Fruit fly (Drosophila melanogaster) whole organism, embryonic: ENCODE data around the gene Dic61B.

ENCODE experiments used
- CG10366 ChIP-seq: fragments of 200-800 bp; sonication (Bioruptor generic); IDR thresholded peaks from 2 replicates; pipeline ENCODE4 v1.3.6; 2022; ENCODE audit warnings: missing biosample characterization, missing genetic modification characterization
- CG12155 ChIP-seq: fragments of 200-800 bp; sonication (Bioruptor generic); optimal IDR thresholded peaks from 3 replicates; lab custom pipeline; 2016; ENCODE audit warnings: missing biosample characterization, missing genetic modification characterization
- CG1233 ChIP-seq: fragments of 200-800 bp; sonication (Bioruptor generic); optimal IDR thresholded peaks from 4 replicates; lab custom pipeline; 2018; ENCODE audit warnings: missing biosample characterization, mild to moderate bottlenecking, missing genetic modification characterization
- CG13287 ChIP-seq: fragments of 200-800 bp; sonication (Bioruptor generic); IDR thresholded peaks from 2 replicates; pipeline ENCODE4 v1.3.6; 2022; ENCODE audit warnings: missing biosample characterization, missing genetic modification characterization; ENCODE audit not compliant: partially characterized antibody
- CG14050 ChIP-seq: fragments of 200-800 bp; sonication (Bioruptor generic); IDR thresholded peaks from 3 replicates; pipeline ENCODE4 v1.3.6; 2022; ENCODE audit warnings: missing biosample characterization, missing genetic modification characterization
- CG16815 ChIP-seq: fragments of 200-800 bp; sonication (Bioruptor generic); optimal IDR thresholded peaks from 3 replicates; lab custom pipeline; 2017; ENCODE audit warnings: missing biosample characterization, mild to moderate bottlenecking, missing genetic modification characterization
- CG2712 ChIP-seq: fragments of 200-800 bp; optimal IDR thresholded peaks from 3 replicates; lab custom pipeline; 2019; ENCODE audit warnings: missing biosample characterization, mild to moderate bottlenecking, missing genetic modification characterization, moderate library complexity
- CG31441 ChIP-seq: fragments of 200-800 bp; sonication (Bioruptor generic); IDR thresholded peaks from 2 replicates; pipeline ENCODE4 v1.3.6; 2022; ENCODE audit warnings: missing biosample characterization, missing genetic modification characterization
- CG3407 ChIP-seq: fragments of 200-800 bp; sonication (Bioruptor generic); optimal IDR thresholded peaks from 2 replicates; lab custom pipeline; 2018; ENCODE audit warnings: missing biosample characterization, mild to moderate bottlenecking, missing genetic modification characterization
- CG4282 ChIP-seq: fragments of 200-800 bp; sonication (Bioruptor generic); optimal IDR thresholded peaks from 2 replicates; lab custom pipeline; 2016; ENCODE audit warnings: missing biosample characterization, missing genetic modification characterization
- CG43689 ChIP-seq: fragments of 200-800 bp; sonication (Bioruptor generic); IDR thresholded peaks from 2 replicates; pipeline ENCODE4 v1.3.6; 2022; ENCODE audit warnings: missing biosample characterization, missing genetic modification characterization
- CG4617 ChIP-seq: fragments of 200-800 bp; sonication (Bioruptor generic); optimal IDR thresholded peaks from 3 replicates; lab custom pipeline; 2016; ENCODE audit warnings: missing biosample characterization, missing genetic modification characterization, borderline replicate concordance
- CG6254 ChIP-seq: fragments of 200-800 bp; sonication (Bioruptor generic); optimal IDR thresholded peaks from 3 replicates; lab custom pipeline; 2017; ENCODE audit warnings: mild to moderate bottlenecking, missing biosample characterization, missing genetic modification reagents, missing genetic modification characterization
- CG7357 ChIP-seq: fragments of 200-800 bp; sonication (Bioruptor generic); IDR thresholded peaks from 3 replicates; pipeline ENCODE4 v1.3.6; 2022; ENCODE audit warnings: missing biosample characterization, missing genetic modification characterization
- CG7372 ChIP-seq: fragments of 200-800 bp; sonication (Bioruptor generic); IDR thresholded peaks from 2 replicates; pipeline ENCODE4 v1.3.6; 2022; ENCODE audit warnings: missing biosample characterization, missing genetic modification characterization
- CG7556 ChIP-seq: fragments of 200-800 bp; sonication (Bioruptor generic); optimal IDR thresholded peaks from 2 replicates; lab custom pipeline; 2017; ENCODE audit warnings: missing biosample characterization, mild to moderate bottlenecking, missing genetic modification characterization
- CG8944 ChIP-seq: fragments of 200-800 bp; sonication (Bioruptor generic); optimal IDR thresholded peaks from 3 replicates; lab custom pipeline; 2016; ENCODE audit warnings: missing biosample characterization, missing genetic modification characterization
- D19B ChIP-seq: fragments of 200-800 bp; sonication (Bioruptor generic); optimal IDR thresholded peaks from 2 replicates; lab custom pipeline; 2017; ENCODE audit warnings: missing biosample characterization, mild to moderate bottlenecking, missing genetic modification characterization
- Dad ChIP-seq: fragments of 200-800 bp; sonication (Bioruptor generic); optimal IDR thresholded peaks from 3 replicates; lab custom pipeline; 2016; ENCODE audit warnings: missing biosample characterization, missing genetic modification characterization
- Deaf1 ChIP-seq: fragments of 200-800 bp; optimal IDR thresholded peaks from 3 replicates; lab custom pipeline; 2019; ENCODE audit warnings: missing biosample characterization, mild to moderate bottlenecking, missing genetic modification characterization, moderate library complexity
- Ets97D ChIP-seq: fragments of 200-800 bp; sonication (Bioruptor generic); optimal IDR thresholded peaks from 3 replicates; lab custom pipeline; 2016; ENCODE audit warnings: missing biosample characterization, missing genetic modification characterization
- Fer1 ChIP-seq: fragments of 200-800 bp; sonication (Bioruptor generic); optimal IDR thresholded peaks from 2 replicates; lab custom pipeline; 2017; ENCODE audit warnings: missing biosample characterization, mild to moderate bottlenecking, missing genetic modification characterization
- Gsc ChIP-seq: fragments of 200-800 bp; sonication (Bioruptor generic); IDR thresholded peaks from 2 replicates; pipeline ENCODE4 v1.3.6; 2022; ENCODE audit warnings: missing biosample characterization, missing genetic modification characterization
- H15 ChIP-seq: fragments of 200-800 bp; sonication (Bioruptor generic); IDR thresholded peaks from 3 replicates; pipeline ENCODE4 v1.3.6; 2022; ENCODE audit warnings: missing biosample characterization, missing genetic modification characterization
- Meics ChIP-seq: fragments of 200-800 bp; sonication (Bioruptor generic); optimal IDR thresholded peaks from 2 replicates; lab custom pipeline; 2017; ENCODE audit warnings: missing biosample characterization, mild to moderate bottlenecking, missing genetic modification characterization
- NK7.1 ChIP-seq: fragments of 200-800 bp; sonication (Bioruptor generic); optimal IDR thresholded peaks from 3 replicates; lab custom pipeline; 2016; ENCODE audit warnings: missing biosample characterization, missing genetic modification characterization
- Oaz ChIP-seq: fragments of 200-800 bp; sonication (Bioruptor generic); IDR thresholded peaks from 2 replicates; pipeline ENCODE4 v1.3.6; 2022; ENCODE audit warnings: missing biosample characterization, missing genetic modification characterization
- Sin3A ChIP-seq: fragments of >200 bp; optimal IDR thresholded peaks from 2 replicates; lab custom pipeline; 2018
- Tbp ChIP-seq: fragments of >200 bp; optimal IDR thresholded peaks from 2 replicates; lab custom pipeline; 2018; ENCODE audit warnings: missing biosample characterization, missing genetic modification characterization
- ap ChIP-seq: fragments of 200-800 bp; sonication (Bioruptor generic); IDR thresholded peaks from 2 replicates; pipeline ENCODE4 v1.3.6; 2022; ENCODE audit warnings: missing biosample characterization, missing genetic modification characterization
- ase ChIP-seq: fragments of 200-800 bp; sonication (Bioruptor generic); IDR thresholded peaks from 3 replicates; pipeline ENCODE4 v1.3.6; 2022; ENCODE audit warnings: missing biosample characterization, missing genetic modification characterization
- bigmax ChIP-seq: fragments of 200-800 bp; sonication (Bioruptor generic); optimal IDR thresholded peaks from 2 replicates; lab custom pipeline; 2018; ENCODE audit warnings: missing biosample characterization, mild to moderate bottlenecking, missing genetic modification characterization
- cato ChIP-seq: fragments of 200-800 bp; sonication (Bioruptor generic); optimal IDR thresholded peaks from 2 replicates; lab custom pipeline; 2016; ENCODE audit warnings: missing biosample characterization, missing genetic modification characterization, borderline replicate concordance
- crp ChIP-seq, 2 experiments: fragments of 200-800 bp; sonication (Bioruptor generic); optimal IDR thresholded peaks; 2 replicates in 1 of 2; 3 replicates in 1 of 2; lab custom pipeline; 2017; ENCODE audit warnings: missing biosample characterization in 2 of 2, missing genetic modification characterization in 2 of 2, mild to moderate bottlenecking in 1 of 2, moderate library complexity in 1 of 2
- disco-r ChIP-seq: fragments of 200-800 bp; sonication (Bioruptor generic); optimal IDR thresholded peaks from 2 replicates; lab custom pipeline; 2016; ENCODE audit warnings: missing biosample characterization, missing genetic modification characterization
- esg ChIP-seq: fragments of 200-800 bp; sonication (Bioruptor generic); conservative IDR thresholded peaks from 2 replicates; pipeline ENCODE4 v1.3.6; 2022; ENCODE audit warnings: missing biosample characterization, missing genetic modification characterization
- fd102C ChIP-seq: fragments of 200-800 bp; sonication (Bioruptor generic); optimal IDR thresholded peaks from 2 replicates; lab custom pipeline; 2018; ENCODE audit warnings: missing biosample characterization, mild to moderate bottlenecking, missing genetic modification characterization, moderate library complexity
- gcm ChIP-seq: fragments of 200-800 bp; sonication (Bioruptor generic); optimal IDR thresholded peaks from 2 replicates; lab custom pipeline; 2019; ENCODE audit warnings: missing biosample characterization, mild to moderate bottlenecking, missing genetic modification characterization, moderate library complexity
- hkb ChIP-seq, 2 experiments: fragments of 200-800 bp in 1 of 2; fragments of >200 bp in 1 of 2; sonication (Bioruptor generic) in 1 of 2; IDR thresholded peaks in 1 of 2; optimal IDR thresholded peaks in 1 of 2; 2 replicates each; pipeline versions ENCODE4 v1.3.6 to Lab custom; 2017 to 2022; ENCODE audit warnings: missing biosample characterization in 1 of 2, missing genetic modification characterization in 1 of 2
- inv ChIP-seq: fragments of 200-800 bp; sonication (Bioruptor generic); IDR thresholded peaks from 2 replicates; pipeline ENCODE4 v1.3.6; 2022; ENCODE audit warnings: missing biosample characterization, missing genetic modification characterization; ENCODE audit not compliant: partially characterized antibody
- ken ChIP-seq: fragments of 200-800 bp; sonication (Bioruptor generic); IDR thresholded peaks from 3 replicates; pipeline ENCODE4 v1.3.6; 2022; ENCODE audit warnings: missing biosample characterization, missing genetic modification characterization
- otp ChIP-seq: fragments of 200-800 bp; sonication (Bioruptor generic); IDR thresholded peaks from 3 replicates; pipeline ENCODE4, ENCODE4 v1.3.6; 2022; ENCODE audit warnings: missing biosample characterization, missing genetic modification characterization
- phol ChIP-seq: fragments of 200-800 bp; sonication (Bioruptor generic); optimal IDR thresholded peaks from 3 replicates; lab custom pipeline; 2018; ENCODE audit warnings: missing biosample characterization, mild to moderate bottlenecking, missing genetic modification characterization, moderate library complexity
- pzg ChIP-seq: fragments of 200-800 bp; sonication (Bioruptor generic); optimal IDR thresholded peaks from 3 replicates; lab custom pipeline; 2018; ENCODE audit warnings: missing biosample characterization, mild to moderate bottlenecking, missing genetic modification characterization, moderate library complexity
- sima ChIP-seq: fragments of 200-800 bp; sonication (Bioruptor generic); optimal IDR thresholded peaks from 2 replicates; lab custom pipeline; 2016; ENCODE audit warnings: missing biosample characterization, missing genetic modification characterization
- slbo ChIP-seq: fragments of 200-800 bp; sonication (Bioruptor generic); IDR thresholded peaks from 2 replicates; pipeline ENCODE4 v1.3.6; 2022; ENCODE audit warnings: missing biosample characterization, missing genetic modification characterization
- so ChIP-seq: fragments of 200-800 bp; sonication (Bioruptor generic); IDR thresholded peaks from 3 replicates; pipeline ENCODE4 v1.3.6; 2022; ENCODE audit warnings: missing biosample characterization, missing genetic modification characterization
- tgo ChIP-seq: fragments of 200-800 bp; sonication (Bioruptor generic); IDR thresholded peaks from 3 replicates; pipeline ENCODE4 v1.3.6; 2022; ENCODE audit warnings: missing biosample characterization, missing genetic modification characterization
- unc-4 ChIP-seq: fragments of 200-800 bp; sonication (Bioruptor generic); IDR thresholded peaks from 2 replicates; pipeline ENCODE4 v1.3.6; 2022; ENCODE audit warnings: missing biosample characterization, missing genetic modification characterization; ENCODE audit not compliant: partially characterized antibody
- vfl ChIP-seq: fragments of 200-800 bp; sonication (Bioruptor generic); optimal IDR thresholded peaks from 2 replicates; lab custom pipeline; 2016; ENCODE audit warnings: missing biosample characterization, missing genetic modification characterization
- yki ChIP-seq: fragments of >200 bp; optimal IDR thresholded peaks from 3 replicates; lab custom pipeline; 2018

The Dic61B gene

dm6 chr3L:184251-184650 is 31.9 kb upstream of the Dic61B start, which contains the start of the genes CG34140, Mkp and Mtch (continued):
- TF ChIP-seq CG43689: 0 out of 2 replicates have a peak, but pooled peaks have one; percentile 29
- TF ChIP-seq Sin3A (lab: Kevin White, UChicago): peak; percentile 96
- TF ChIP-seq D19B (GFP tag; lab: Kevin White, UChicago): no peak
- TF ChIP-seq CG2712 (tag; lab: Kevin White, UChicago): peak; percentile 88
- TF ChIP-seq otp (GFP tag; lab: Robert Waterston, UW): peak; percentile 49; the same call in 1 of the 3 replicates
- peak; percentile 78 for TF ChIP-seq CG7372
- TF ChIP-seq CG4617 (GFP tag; lab: Kevin White, UChicago): peak; percentile 93
- TF ChIP-seq ap: peak; percentile 64; the same call in 1 of the 2 replicates
- TF ChIP-seq NK7.1 (GFP tag; lab: Kevin White, UChicago): peak; percentile 69
- no peak for TF ChIP-seq gcm (GFP tag; lab: Kevin White, UChicago)
- TF ChIP-seq CG3407 (GFP tag; lab: Kevin White, UChicago): no peak
- peak; percentile 89 for TF ChIP-seq CG8944 (GFP tag; lab: Kevin White, UChicago)
- TF ChIP-seq ken (GFP tag; lab: Robert Waterston, UW): peak; percentile 80
- peak; percentile 69 for TF ChIP-seq sima (GFP tag; lab: Kevin White, UChicago)
- TF ChIP-seq so (GFP tag; lab: Robert Waterston, UW): peak; percentile 63; the same call in 1 of the 3 replicates
- TF ChIP-seq tgo (GFP tag; lab: Robert Waterston, UW): peak; percentile 70
- no peak for TF ChIP-seq Tbp (GFP tag; lab: Kevin White, UChicago)
- TF ChIP-seq fd102C (GFP tag; lab: Kevin White, UChicago): peak; percentile 27
- TF ChIP-seq CG13287 (GFP tag; lab: Robert Waterston, UW): peak; percentile 99
- peak; percentile 54 for TF ChIP-seq disco-r (GFP tag; lab: Kevin White, UChicago)
- peak; percentile 76 for TF ChIP-seq esg (GFP tag; lab: Robert Waterston, UW)
- TF ChIP-seq Dad (GFP tag; lab: Kevin White, UChicago): peak; percentile 86
- TF ChIP-seq Oaz: 0 out of 2 replicates have a peak, but pooled peaks have one; percentile 39
- no peak for TF ChIP-seq Gsc
- peak; percentile 96 for TF ChIP-seq unc-4 (GFP tag; lab: Robert Waterston, UW)
- TF ChIP-seq hkb (optimal IDR thresholded peaks at IDR 0.05; lab: Kevin White, UChicago): peak; percentile 88
- peak; percentile 85 for TF ChIP-seq hkb (GFP tag; IDR thresholded peaks at IDR 0.05; lab: Robert Waterston, UW)
- peak; percentile 78 for TF ChIP-seq ase (GFP tag; lab: Robert Waterston, UW)
- TF ChIP-seq Deaf1 (tag; lab: Kevin White, UChicago): no peak
- peak; percentile 92 for TF ChIP-seq vfl (GFP tag; lab: Kevin White, UChicago)
- peak; percentile 70; the same call in 2 of the 3 replicates for TF ChIP-seq CG14050 (GFP tag; lab: Robert Waterston, UW)
- TF ChIP-seq CG10366: peak; percentile 84
- peak; percentile 91 for TF ChIP-seq inv (GFP tag; lab: Robert Waterston, UW)
- TF ChIP-seq phol: peak; percentile 89
- TF ChIP-seq Fer1 (GFP tag; lab: Kevin White, UChicago): peak; percentile 84
- 0 out of 3 replicates have a peak, but pooled peaks have one; percentile 31 for TF ChIP-seq CG7357 (GFP tag; lab: Robert Waterston, UW)
- TF ChIP-seq cato: peak; percentile 72
- peak; percentile 74 for TF ChIP-seq CG1233 (GFP tag; lab: Kevin White, UChicago)
- peak; percentile 71 for TF ChIP-seq CG4282 (GFP tag; lab: Kevin White, UChicago)
- TF ChIP-seq CG16815 (GFP tag; lab: Kevin White, UChicago): peak; percentile 72
- TF ChIP-seq slbo (GFP tag; lab: Robert Waterston, UW): peak; percentile 88
- TF ChIP-seq Ets97D (GFP tag; lab: Kevin White, UChicago): peak; percentile 86
- no peak for TF ChIP-seq bigmax
- peak; percentile 38 to 85 for TF ChIP-seq crp (GFP tag; optimal IDR thresholded peaks at IDR 0.05; lab: Kevin White, UChicago)
- TF ChIP-seq pzg (GFP tag; lab: Kevin White, UChicago): peak; percentile 82
- TF ChIP-seq CG6254: no peak
- TF ChIP-seq CG31441 (GFP tag; lab: Robert Waterston, UW): no peak
- TF ChIP-seq CG7556 (GFP tag; lab: Kevin White, UChicago): peak; percentile 74
- peak; percentile 81 for TF ChIP-seq H15 (GFP tag; lab: Robert Waterston, UW)
- TF ChIP-seq yki: no peak
- peak; percentile 86 for TF ChIP-seq CG12155 (GFP tag; lab: Kevin White, UChicago)
- no peak for TF ChIP-seq Meics (GFP tag; lab: Kevin White, UChicago)
